Worm (Caenorhabditis elegans) whole organism, L2 larva: ENCODE measurements around the gene F54D5.3.

ENCODE experiments used
- C34F6.9 ChIP-seq: fragments of 150-350 bp; optimal IDR thresholded peaks from 2 replicates; lab custom pipeline; 2014; ENCODE audit warnings: missing biosample characterization, missing genetic modification characterization
- F13H6.1 ChIP-seq: sonication (generic microtip); optimal IDR thresholded peaks from 2 replicates; lab custom pipeline; 2016; ENCODE audit warnings: missing genetic modification characterization, missing compliant biosample characterization
- R02D3.7 ChIP-seq: fragments of 150-350 bp; optimal IDR thresholded peaks from 2 replicates; lab custom pipeline; 2014; ENCODE audit warnings: missing biosample characterization, missing genetic modification characterization
- Y55F3AM.14 ChIP-seq: fragments of 200-800 bp; sonication (Bioruptor generic); optimal IDR thresholded peaks from 2 replicates; lab custom pipeline; 2018; ENCODE audit warnings: mild to moderate bottlenecking, missing genetic modification characterization, missing compliant biosample characterization
- ZK546.5 ChIP-seq: sonication (generic microtip); optimal IDR thresholded peaks from 2 replicates; lab custom pipeline; 2017; ENCODE audit warnings: missing biosample characterization, missing genetic modification characterization
- blmp-1 ChIP-seq: sonication (generic microtip); optimal IDR thresholded peaks from 2 replicates; lab custom pipeline; 2017; ENCODE audit warnings: missing genetic modification characterization, mild to moderate bottlenecking, missing compliant biosample characterization, antibody characterized with exemption, moderate library complexity; ENCODE audit not compliant: insufficient read depth
- ceh-16 ChIP-seq: fragments of 150-350 bp; optimal IDR thresholded peaks from 2 replicates; lab custom pipeline; 2014; ENCODE audit warnings: missing biosample characterization, missing genetic modification characterization
- crh-2 ChIP-seq: sonication (generic microtip); optimal IDR thresholded peaks from 2 replicates; lab custom pipeline; 2017; ENCODE audit warnings: missing biosample characterization, missing genetic modification characterization
- dmd-4 ChIP-seq: sonication (generic microtip); optimal IDR thresholded peaks from 2 replicates; lab custom pipeline; 2017; ENCODE audit warnings: missing biosample characterization, missing genetic modification characterization
- egl-27 ChIP-seq: sonication (generic microtip); optimal IDR thresholded peaks from 3 replicates; lab custom pipeline; 2017; ENCODE audit warnings: missing biosample characterization, missing genetic modification reagents, missing genetic modification characterization
- elt-1 ChIP-seq: fragments of 150-350 bp; optimal IDR thresholded peaks from 2 replicates; lab custom pipeline; 2014; ENCODE audit warnings: missing biosample characterization, missing genetic modification characterization
- elt-3 ChIP-seq: sonication (generic microtip); optimal IDR thresholded peaks from 2 replicates; lab custom pipeline; 2017; ENCODE audit warnings: missing biosample characterization, missing genetic modification characterization
- fos-1 ChIP-seq: fragments of 150-350 bp; optimal IDR thresholded peaks from 2 replicates; lab custom pipeline; 2014; ENCODE audit warnings: missing biosample characterization, missing genetic modification characterization
- gmeb-1 ChIP-seq: fragments of 150-350 bp; optimal IDR thresholded peaks from 2 replicates; lab custom pipeline; 2014; ENCODE audit warnings: missing biosample characterization, missing genetic modification characterization
- lin-11 ChIP-seq: fragments of 150-350 bp; sonication (generic microtip); optimal IDR thresholded peaks from 2 replicates; lab custom pipeline; 2014; ENCODE audit warnings: missing biosample characterization, missing genetic modification characterization, inconsistent platforms, mixed read lengths
- lin-13 ChIP-seq: fragments of 150-350 bp; optimal IDR thresholded peaks from 2 replicates; lab custom pipeline; 2014; ENCODE audit warnings: missing biosample characterization, missing genetic modification reagents, missing genetic modification characterization
- lsy-2 ChIP-seq, 2 experiments: fragments of 150-350 bp in 1 of 2; sonication (generic microtip) in 1 of 2; optimal IDR thresholded peaks; 2 replicates each; lab custom pipeline; 2014 to 2017; ENCODE audit warnings: missing biosample characterization in 2 of 2, missing genetic modification characterization in 2 of 2
- mab-5 ChIP-seq: fragments of 150-350 bp; optimal IDR thresholded peaks from 2 replicates; lab custom pipeline; 2014; ENCODE audit warnings: missing biosample characterization, missing genetic modification characterization
- mbf-1 ChIP-seq: sonication (generic microtip); optimal IDR thresholded peaks from 2 replicates; lab custom pipeline; 2017; ENCODE audit warnings: missing biosample characterization, missing genetic modification characterization
- mdl-1 ChIP-seq, 2 experiments: fragments of 150-350 bp in 1 of 2; sonication (generic microtip) in 1 of 2; optimal IDR thresholded peaks; 2 replicates each; lab custom pipeline; 2017; ENCODE audit warnings: missing biosample characterization in 2 of 2, missing genetic modification characterization in 2 of 2
- nhr-10 ChIP-seq: sonication (generic microtip); optimal IDR thresholded peaks from 2 replicates; lab custom pipeline; 2017; ENCODE audit warnings: missing biosample characterization, missing genetic modification characterization
- nhr-11 ChIP-seq: fragments of 150-350 bp; optimal IDR thresholded peaks from 2 replicates; lab custom pipeline; 2014; ENCODE audit warnings: missing biosample characterization, missing genetic modification characterization
- nhr-12 ChIP-seq: fragments of 150-350 bp; optimal IDR thresholded peaks from 2 replicates; lab custom pipeline; 2014; ENCODE audit warnings: missing biosample characterization, missing genetic modification characterization
- nhr-129 ChIP-seq: fragments of 150-350 bp; optimal IDR thresholded peaks from 2 replicates; lab custom pipeline; 2014; ENCODE audit warnings: missing biosample characterization, missing genetic modification characterization
- nhr-21 ChIP-seq: fragments of 150-350 bp; optimal IDR thresholded peaks from 2 replicates; lab custom pipeline; 2014; ENCODE audit warnings: missing biosample characterization, missing genetic modification characterization
- nhr-23 ChIP-seq: fragments of 150-350 bp; optimal IDR thresholded peaks from 2 replicates; lab custom pipeline; 2014; ENCODE audit warnings: missing biosample characterization, missing genetic modification reagents, missing genetic modification characterization
- nhr-237 ChIP-seq: fragments of 150-350 bp; optimal IDR thresholded peaks from 2 replicates; lab custom pipeline; 2014; ENCODE audit warnings: missing biosample characterization, missing genetic modification characterization
- nhr-6 ChIP-seq: fragments of 150-350 bp; optimal IDR thresholded peaks from 2 replicates; lab custom pipeline; 2014; ENCODE audit warnings: missing biosample characterization, missing genetic modification characterization
- nhr-77 ChIP-seq: fragments of 150-350 bp; optimal IDR thresholded peaks from 2 replicates; lab custom pipeline; 2014; ENCODE audit warnings: missing biosample characterization, missing genetic modification characterization
- peb-1 ChIP-seq: fragments of 150-350 bp; optimal IDR thresholded peaks from 2 replicates; lab custom pipeline; 2014; ENCODE audit warnings: missing biosample characterization, missing genetic modification characterization
- sem-4 ChIP-seq: fragments of 150-350 bp; optimal IDR thresholded peaks from 2 replicates; lab custom pipeline; 2014; ENCODE audit warnings: missing biosample characterization, missing genetic modification reagents, missing genetic modification characterization
- skn-1 ChIP-seq: sonication (generic microtip); optimal IDR thresholded peaks from 2 replicates; lab custom pipeline; 2017; ENCODE audit warnings: missing biosample characterization, missing genetic modification characterization
- sma-3 ChIP-seq: sonication (generic microtip); optimal IDR thresholded peaks from 2 replicates; lab custom pipeline; 2016; ENCODE audit warnings: missing genetic modification reagents, missing genetic modification characterization, missing compliant biosample characterization
- sma-9 ChIP-seq, 2 experiments: fragments of 150-350 bp in 1 of 2; sonication (generic microtip) in 1 of 2; optimal IDR thresholded peaks; 2 replicates each; lab custom pipeline; 2014 to 2016; ENCODE audit warnings: missing genetic modification characterization in 2 of 2, mild to moderate bottlenecking in 1 of 2, missing biosample characterization in 1 of 2, missing compliant biosample characterization in 1 of 2, missing genetic modification reagents in 1 of 2, moderate library complexity in 1 of 2
- unc-55 ChIP-seq: fragments of 150-350 bp; sonication (generic microtip); optimal IDR thresholded peaks from 3 replicates; lab custom pipeline; 2014; ENCODE audit warnings: missing biosample characterization, missing genetic modification reagents, missing genetic modification characterization
- unc-62 ChIP-seq: fragments of 150-350 bp; optimal IDR thresholded peaks from 2 replicates; lab custom pipeline; 2014; ENCODE audit warnings: missing biosample characterization, missing genetic modification reagents, missing genetic modification characterization
- zag-1 ChIP-seq: fragments of 150-350 bp; optimal IDR thresholded peaks from 2 replicates; lab custom pipeline; 2014; ENCODE audit warnings: missing biosample characterization, missing genetic modification characterization
- ztf-1 ChIP-seq: fragments of 200-800 bp; sonication (Bioruptor generic); conservative IDR thresholded peaks from 2 replicates; pipeline ENCODE4 v1.3.6; 2022; ENCODE audit warnings: missing genetic modification characterization, missing compliant biosample characterization
- ztf-11 ChIP-seq: sonication (generic microtip); optimal IDR thresholded peaks from 2 replicates; lab custom pipeline; 2017; ENCODE audit warnings: missing biosample characterization, missing genetic modification characterization
- ztf-4 ChIP-seq: fragments of 150-350 bp; optimal IDR thresholded peaks from 2 replicates; lab custom pipeline; 2014; ENCODE audit warnings: missing biosample characterization, missing genetic modification characterization

F54D5.3 gene

ce11 chrII:11568670-11569069 is 2.9 kb upstream of the F54D5.3 start:
- TF ChIP-seq ztf-11 (tag; lab: Kevin White, UChicago) = no peak
- no peak for TF ChIP-seq nhr-77 (tag; lab: Kevin White, UChicago)
- no peak for TF ChIP-seq elt-3 (tag; lab: Kevin White, UChicago)
- no peak for TF ChIP-seq sem-4 (tag; lab: Kevin White, UChicago)

DNA sequence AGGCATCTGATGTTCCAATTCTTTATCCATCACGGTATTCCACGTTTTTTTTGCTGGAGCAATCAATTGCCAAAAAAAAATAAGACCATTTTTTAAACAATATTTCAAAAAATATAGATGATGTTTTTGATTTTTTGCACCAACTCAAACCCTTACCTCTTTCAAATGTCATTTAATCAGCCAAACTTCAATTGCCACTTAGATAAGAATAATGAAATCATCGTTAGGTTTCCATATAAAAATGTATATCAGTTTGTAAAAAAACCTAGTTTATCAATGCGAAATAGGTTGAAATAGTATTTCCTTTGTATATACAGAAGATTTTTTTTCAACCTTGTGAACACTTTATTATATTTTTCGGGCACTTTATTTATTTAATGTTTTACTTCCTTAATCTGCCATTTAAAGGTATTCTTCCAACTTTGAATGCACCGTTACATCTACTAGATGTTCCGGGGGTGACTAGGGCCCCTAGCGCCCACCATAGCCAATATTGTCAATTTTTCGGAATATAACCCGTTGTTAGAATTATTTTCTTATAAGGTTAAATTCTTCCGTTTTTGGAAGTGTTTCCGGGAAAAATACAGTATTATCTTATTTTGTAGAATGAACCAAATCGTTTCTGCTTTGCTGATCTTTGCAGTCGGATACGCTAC is 2.3 kb upstream of the F54D5.3 start, which contains the start of the genes F54D5.23 and F54D5.4:
F54D5.23 (minus strand) TSS at position 75 of the 656 bp plus-strand sequence.
F54D5.4 (plus strand) TSS at position 606 of the 656 bp plus-strand sequence.
- TF ChIP-seq mab-5 (tag; lab: Kevin White, UChicago) = no peak
- peak; percentile 82 for TF ChIP-seq fos-1 (tag; lab: Kevin White, UChicago)

DNA sequence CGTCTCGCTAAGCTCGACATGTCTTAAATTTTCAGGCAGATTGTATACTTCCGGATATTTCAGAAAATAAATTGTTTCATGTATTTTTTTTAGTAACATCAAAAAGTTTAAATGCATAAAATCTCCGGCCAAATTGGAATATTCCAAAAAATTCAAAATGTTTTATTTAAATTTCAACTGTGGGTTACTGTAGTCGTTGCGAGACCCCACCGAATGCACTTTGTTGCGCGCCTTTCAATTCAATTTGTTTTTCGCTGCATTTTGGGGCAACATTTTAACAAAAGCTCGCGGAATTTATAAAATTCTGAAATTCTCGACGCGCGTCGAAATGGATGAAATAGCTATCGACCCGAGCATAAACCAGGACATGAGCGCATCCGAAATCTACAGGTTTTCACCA is 1.3 kb downstream of the F54D5.3 start, which contains the start of gene F54D5.2:
F54D5.2 (plus strand) TSS at position 237 of the 400 bp plus-strand sequence.
- TF ChIP-seq peb-1 (tag; lab: Kevin White, UChicago) = no peak

DNA sequence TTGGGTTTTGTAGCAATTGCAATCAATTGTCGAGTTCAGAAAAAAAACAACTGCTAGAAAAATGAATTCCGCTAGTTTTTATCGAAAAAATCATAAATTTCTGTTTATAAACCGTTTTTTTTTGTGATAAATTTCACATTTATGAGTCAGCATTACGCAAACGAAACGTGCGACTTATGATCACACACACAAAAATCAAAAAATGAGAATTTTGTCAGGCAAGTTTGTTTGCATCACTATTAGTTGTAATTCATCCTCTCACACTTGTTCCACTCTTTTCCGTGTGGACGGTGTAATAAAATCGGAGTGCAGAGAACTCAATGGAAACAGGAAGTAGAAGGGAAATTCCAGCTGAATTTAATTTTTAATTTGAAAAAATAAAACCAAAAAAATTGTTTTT is 5.8 kb downstream of the F54D5.3 start, which contains the start of gene pcs-1:
pcs-1 (minus strand) TSS at position 344 of the 400 bp plus-strand sequence.
- TF ChIP-seq fos-1 (tag; lab: Kevin White, UChicago) (peak; percentile 67), nhr-129 (tag; lab: Kevin White, UChicago) (peak; percentile 15), nhr-237 (no peak), lin-13 (GFP tag; lab: Kevin White, UChicago) (peak; percentile 3)

- no peak for TF ChIP-seq R02D3.7 (tag; lab: Kevin White, UChicago)
- TF ChIP-seq, all 48 proteins: peak for 0
Observed at ce11 chrII:11577861-11578260, 6.3 kb downstream of the F54D5.3 start.

ce11 chrII:11578327-11578726 is 6.7 kb downstream of the F54D5.3 start, which contains the start of gene smc-6:
Gene smc-6 (plus strand): TSS chrII:11578716.
- TF ChIP-seq lin-11 (tag; lab: Kevin White, UChicago) = no peak
- no peak for TF ChIP-seq ztf-11 (tag; lab: Kevin White, UChicago)
- TF ChIP-seq unc-62 = no peak
- peak; percentile 7 for TF ChIP-seq gmeb-1 (tag; lab: Kevin White, UChicago)
- no peak for TF ChIP-seq sma-9 (GFP tag; optimal IDR thresholded peaks at IDR 0.05; lab: Kevin White, UChicago)
- TF ChIP-seq sma-9 (tag; optimal IDR thresholded peaks at IDR 0.05; lab: Kevin White, UChicago) = no peak
- TF ChIP-seq nhr-11 (tag; lab: Kevin White, UChicago) = no peak
- TF ChIP-seq F13H6.1 (tag; lab: Kevin White, UChicago) = no peak
- no peak for TF ChIP-seq nhr-23 (tag; lab: Kevin White, UChicago)
- TF ChIP-seq ztf-1 (GFP tag; lab: Robert Waterston, UW) = no peak
- TF ChIP-seq dmd-4 = no peak
- no peak for TF ChIP-seq ztf-4
- TF ChIP-seq sma-3 (GFP tag; lab: Kevin White, UChicago) = no peak
- TF ChIP-seq egl-27 = no peak
- TF ChIP-seq nhr-6 (tag; lab: Kevin White, UChicago) = no peak
- no peak for TF ChIP-seq Y55F3AM.14 (GFP tag; lab: Kevin White, UChicago)
- no peak for TF ChIP-seq crh-2 (tag; lab: Kevin White, UChicago)
- TF ChIP-seq nhr-21 (tag; lab: Kevin White, UChicago) = no peak
- no peak for TF ChIP-seq mdl-1 (tag; optimal IDR thresholded peaks at IDR 0.05; lab: Kevin White, UChicago)
- TF ChIP-seq unc-55 = peak; percentile 85
- no peak for TF ChIP-seq R02D3.7 (tag; lab: Kevin White, UChicago)
- no peak for TF ChIP-seq lsy-2 (tag; optimal IDR thresholded peaks at IDR 0.05; lab: Kevin White, UChicago)
- no peak for TF ChIP-seq ceh-16 (tag; lab: Kevin White, UChicago)
- TF ChIP-seq C34F6.9 (tag; lab: Kevin White, UChicago) = peak; percentile 57
- no peak for TF ChIP-seq zag-1 (tag; lab: Kevin White, UChicago)
- no peak for TF ChIP-seq mab-5 (tag; lab: Kevin White, UChicago)
- no peak for TF ChIP-seq skn-1
- TF ChIP-seq blmp-1 = no peak
- no peak for TF ChIP-seq nhr-77 (tag; lab: Kevin White, UChicago)
- no peak for TF ChIP-seq mbf-1 (tag; lab: Kevin White, UChicago)
- peak; percentile 68 for TF ChIP-seq nhr-129 (tag; lab: Kevin White, UChicago)
- TF ChIP-seq elt-1 = no peak
- TF ChIP-seq nhr-237 = no peak
- no peak for TF ChIP-seq nhr-10 (tag; lab: Kevin White, UChicago)
- TF ChIP-seq peb-1 (tag; lab: Kevin White, UChicago) = no peak
- TF ChIP-seq lin-13 (GFP tag; lab: Kevin White, UChicago) = no peak
- TF ChIP-seq sem-4 (tag; lab: Kevin White, UChicago) = no peak
- TF ChIP-seq elt-3 (tag; lab: Kevin White, UChicago) = no peak
- TF ChIP-seq fos-1 (tag; lab: Kevin White, UChicago) = peak; percentile 45
- no peak for TF ChIP-seq ZK546.5 (tag; lab: Kevin White, UChicago)
- no peak for TF ChIP-seq nhr-12 (tag; lab: Kevin White, UChicago)
- TF ChIP-seq, all 48 proteins: peak for 5
